Worm (Caenorhabditis elegans) whole organism, young adult: ENCODE data around the gene F35H10.5.

Source experiments
- B0019.2 ChIP-seq: fragments of 200-800 bp; sonication (Bioruptor generic); conservative IDR thresholded peaks from 2 replicates; pipeline ENCODE4 v1.3.6; 2022; ENCODE audit warnings: missing genetic modification reagents, missing genetic modification characterization, missing compliant biosample characterization
- C06A6.2 ChIP-seq: fragments of 200-800 bp; sonication (Bioruptor generic); conservative IDR thresholded peaks from 2 replicates; pipeline ENCODE4 v1.3.6; 2022; ENCODE audit warnings: missing genetic modification characterization, missing compliant biosample characterization
- D2030.7 ChIP-seq: fragments of 200-800 bp; sonication (Bioruptor generic); IDR thresholded peaks from 2 replicates; pipeline ENCODE4 v1.3.6; 2022; ENCODE audit warnings: missing genetic modification reagents, missing genetic modification characterization, missing compliant biosample characterization
- F23B12.7 ChIP-seq: sonication (generic microtip); optimal IDR thresholded peaks from 2 replicates; lab custom pipeline; 2017; ENCODE audit warnings: missing genetic modification characterization, mild to moderate bottlenecking, missing compliant biosample characterization, antibody characterized with exemption, moderate library complexity; ENCODE audit not compliant: insufficient read depth
- F37B4.10 ChIP-seq: fragments of 200-800 bp; sonication (Bioruptor generic); IDR thresholded peaks from 2 replicates; pipeline ENCODE4 v1.3.6; 2022; ENCODE audit warnings: missing genetic modification characterization, missing compliant biosample characterization
- K11D2.4 ChIP-seq: fragments of 200-800 bp; sonication (Bioruptor generic); IDR thresholded peaks from 2 replicates; pipeline ENCODE4 v1.3.6; 2022; ENCODE audit warnings: missing genetic modification reagents, missing genetic modification characterization, missing compliant biosample characterization
- K12H6.12 ChIP-seq: fragments of 200-800 bp; sonication (Bioruptor generic); optimal IDR thresholded peaks from 2 replicates; lab custom pipeline; 2018; ENCODE audit warnings: mild to moderate bottlenecking, missing genetic modification characterization, missing compliant biosample characterization
- Y53F4B.3 ChIP-seq: fragments of 200-800 bp; sonication (Bioruptor generic); IDR thresholded peaks from 2 replicates; pipeline ENCODE4 v1.3.6; 2022; ENCODE audit warnings: missing genetic modification reagents, missing genetic modification characterization, missing compliant biosample characterization
- Y67H2A.10 ChIP-seq: fragments of 200-800 bp; sonication (Bioruptor generic); conservative IDR thresholded peaks from 2 replicates; pipeline ENCODE4 v1.3.6; 2022; ENCODE audit warnings: missing genetic modification reagents, missing genetic modification characterization, missing compliant biosample characterization
- Y79H2A.3 ChIP-seq: fragments of 200-800 bp; sonication (Bioruptor generic); conservative IDR thresholded peaks from 2 replicates; pipeline ENCODE4 v1.3.6; 2022; ENCODE audit warnings: missing genetic modification reagents, missing genetic modification characterization, missing compliant biosample characterization
- ZK185.1 ChIP-seq: sonication (generic microtip); optimal IDR thresholded peaks from 2 replicates; lab custom pipeline; 2016; ENCODE audit warnings: mild to moderate bottlenecking, missing genetic modification characterization, missing compliant biosample characterization; ENCODE audit not compliant: poor library complexity, severe bottlenecking
- akir-1 ChIP-seq: fragments of 200-800 bp; sonication (Bioruptor generic); optimal IDR thresholded peaks from 2 replicates; lab custom pipeline; 2018; ENCODE audit warnings: mild to moderate bottlenecking, missing genetic modification characterization, moderate library complexity, missing compliant biosample characterization
- ama-1 ChIP-seq, 3 experiments: fragments of 150-350 bp in 1 of 3; sonication (generic microtip) in 2 of 3; optimal IDR thresholded peaks; 2 replicates each; lab custom pipeline; 2014 to 2018; ENCODE audit warnings: missing biosample characterization in 2 of 3, missing genetic modification characterization in 2 of 3, missing genetic modification reagents in 2 of 3
- attf-3 ChIP-seq: fragments of 200-800 bp; sonication (Bioruptor generic); conservative IDR thresholded peaks from 2 replicates; pipeline ENCODE4 v1.3.6; 2022; ENCODE audit warnings: missing genetic modification reagents, missing genetic modification characterization, missing compliant biosample characterization
- attf-5 ChIP-seq: fragments of 200-800 bp; sonication (Bioruptor generic); optimal IDR thresholded peaks from 2 replicates; lab custom pipeline; 2018; ENCODE audit warnings: mild to moderate bottlenecking, missing genetic modification characterization, missing compliant biosample characterization
- ccch-3 ChIP-seq: fragments of 200-800 bp; sonication (Bioruptor generic); optimal IDR thresholded peaks from 2 replicates; lab custom pipeline; 2018; ENCODE audit warnings: mild to moderate bottlenecking, missing genetic modification characterization, missing compliant biosample characterization
- cebp-1 ChIP-seq, 2 experiments: fragments of 200-800 bp in 1 of 2; sonication (Bioruptor generic) in 1 of 2; sonication (generic microtip) in 1 of 2; IDR thresholded peaks in 1 of 2; optimal IDR thresholded peaks in 1 of 2; 2 replicates each; pipeline versions ENCODE4 v1.3.6 to Lab custom; 2017 to 2022; ENCODE audit warnings: missing compliant biosample characterization in 2 of 2, missing genetic modification characterization in 2 of 2, mild to moderate bottlenecking in 1 of 2, missing genetic modification reagents in 1 of 2, moderate library complexity in 1 of 2
- ceh-79 ChIP-seq: sonication (generic microtip); optimal IDR thresholded peaks from 2 replicates; lab custom pipeline; 2017; ENCODE audit warnings: mild to moderate bottlenecking, missing genetic modification characterization, missing compliant biosample characterization
- dpff-1 ChIP-seq: sonication (generic microtip); optimal IDR thresholded peaks from 2 replicates; lab custom pipeline; 2017; ENCODE audit warnings: mild to moderate bottlenecking, missing genetic modification characterization, missing compliant biosample characterization
- egl-44 ChIP-seq: fragments of 200-800 bp; sonication (Bioruptor generic); IDR thresholded peaks from 2 replicates; pipeline ENCODE4 v1.3.6; 2022; ENCODE audit warnings: missing genetic modification reagents, missing genetic modification characterization, missing compliant biosample characterization
- egrh-3 ChIP-seq: fragments of 200-800 bp; sonication (Bioruptor generic); IDR thresholded peaks from 2 replicates; pipeline ENCODE4 v1.3.6; 2022; ENCODE audit warnings: missing genetic modification reagents, missing genetic modification characterization, missing compliant biosample characterization
- ekl-4 ChIP-seq: fragments of 200-800 bp; sonication (Bioruptor generic); IDR thresholded peaks from 2 replicates; pipeline ENCODE4 v1.3.6; 2022; ENCODE audit warnings: missing genetic modification reagents, missing genetic modification characterization, missing compliant biosample characterization
- hlh-12 ChIP-seq: sonication (generic microtip); optimal IDR thresholded peaks from 2 replicates; lab custom pipeline; 2016; ENCODE audit warnings: missing genetic modification characterization, missing compliant biosample characterization
- hlh-26 ChIP-seq: fragments of 200-800 bp; sonication (Bioruptor generic); conservative IDR thresholded peaks from 2 replicates; pipeline ENCODE4 v1.3.6; 2022; ENCODE audit warnings: missing genetic modification reagents, missing genetic modification characterization, missing compliant biosample characterization
- hmg-1.2 ChIP-seq: fragments of 200-800 bp; sonication (Bioruptor generic); IDR thresholded peaks from 2 replicates; pipeline ENCODE4 v1.3.6; 2022; ENCODE audit warnings: missing genetic modification reagents, missing genetic modification characterization, missing compliant biosample characterization
- let-607 ChIP-seq, 2 experiments: fragments of 200-800 bp in 1 of 2; sonication (Bioruptor generic) in 1 of 2; sonication (generic microtip) in 1 of 2; optimal IDR thresholded peaks; 2 replicates each; lab custom pipeline; 2016 to 2018; ENCODE audit warnings: mild to moderate bottlenecking in 2 of 2, missing compliant biosample characterization in 2 of 2, missing genetic modification characterization in 2 of 2, moderate library complexity in 2 of 2, missing genotype in 1 of 2
- lin-40 ChIP-seq: sonication (generic microtip); optimal IDR thresholded peaks from 2 replicates; lab custom pipeline; 2016; ENCODE audit warnings: missing genetic modification characterization, mild to moderate bottlenecking, missing compliant biosample characterization, missing genotype, missing genetic modification reagents
- lir-1 ChIP-seq: fragments of 200-800 bp; sonication (Bioruptor generic); conservative IDR thresholded peaks from 2 replicates; pipeline ENCODE4 v1.3.6; 2022; ENCODE audit warnings: missing genetic modification reagents, missing genetic modification characterization, missing compliant biosample characterization
- lsy-27 ChIP-seq: sonication (generic microtip); optimal IDR thresholded peaks from 2 replicates; lab custom pipeline; 2017; ENCODE audit warnings: missing genetic modification characterization, mild to moderate bottlenecking, missing compliant biosample characterization, antibody characterized with exemption, missing genotype, borderline replicate concordance; ENCODE audit not compliant: insufficient read depth
- mcd-1 ChIP-seq: fragments of 200-800 bp; sonication (Bioruptor generic); IDR thresholded peaks from 2 replicates; pipeline ENCODE4 v1.3.6; 2022; ENCODE audit warnings: missing genetic modification reagents, missing genetic modification characterization, missing compliant biosample characterization
- mes-4 ChIP-seq: sonication (generic microtip); optimal IDR thresholded peaks from 2 replicates; lab custom pipeline; 2016; ENCODE audit warnings: missing genotype, missing genetic modification characterization, missing compliant biosample characterization
- nhr-120 ChIP-seq: fragments of 200-800 bp; sonication (Bioruptor generic); IDR thresholded peaks from 2 replicates; pipeline ENCODE4 v1.3.6; 2022; ENCODE audit warnings: missing genetic modification characterization, missing compliant biosample characterization
- nhr-27 ChIP-seq: fragments of 200-800 bp; sonication (Bioruptor generic); optimal IDR thresholded peaks from 2 replicates; lab custom pipeline; 2018; ENCODE audit warnings: mild to moderate bottlenecking, missing genetic modification characterization, moderate library complexity, missing compliant biosample characterization
- nhr-80 ChIP-seq: sonication (generic microtip); optimal IDR thresholded peaks from 2 replicates; lab custom pipeline; 2016; ENCODE audit warnings: missing genetic modification characterization, missing compliant biosample characterization
- nhr-90 ChIP-seq: sonication (generic microtip); optimal IDR thresholded peaks from 2 replicates; lab custom pipeline; 2016; ENCODE audit warnings: missing genotype, mild to moderate bottlenecking, missing genetic modification characterization, missing compliant biosample characterization
- rec-8 ChIP-seq, 2 experiments: sonication (generic microtip); optimal IDR thresholded peaks; 2 replicates each; lab custom pipeline; 2016; ENCODE audit warnings: mild to moderate bottlenecking in 2 of 2, missing genetic modification characterization in 2 of 2, missing genetic modification reagents in 2 of 2, missing genotype in 2 of 2, missing biosample characterization in 1 of 2, missing compliant biosample characterization in 1 of 2, moderate library complexity in 1 of 2
- rpc-1 ChIP-seq, 2 experiments: fragments of 150-350 bp in 1 of 2; sonication (generic microtip) in 1 of 2; optimal IDR thresholded peaks; 2 replicates each; lab custom pipeline; 2014 to 2018; ENCODE audit warnings: missing biosample characterization in 1 of 2, missing genetic modification characterization in 1 of 2, missing genetic modification reagents in 1 of 2, missing genotype in 1 of 2
- sdz-38 ChIP-seq: sonication (generic microtip); optimal IDR thresholded peaks from 2 replicates; lab custom pipeline; 2016; ENCODE audit warnings: missing genotype, missing genetic modification characterization, missing compliant biosample characterization
- tlf-1 ChIP-seq: fragments of 200-800 bp; sonication (Bioruptor generic); optimal IDR thresholded peaks from 2 replicates; lab custom pipeline; 2018; ENCODE audit warnings: mild to moderate bottlenecking, missing genetic modification characterization, missing compliant biosample characterization
- xnd-1 ChIP-seq: sonication (generic microtip); optimal IDR thresholded peaks from 2 replicates; lab custom pipeline; 2016; ENCODE audit warnings: missing genotype, missing genetic modification reagents, missing genetic modification characterization, missing compliant biosample characterization
- zfh-2 ChIP-seq: fragments of 200-800 bp; sonication (Bioruptor generic); conservative IDR thresholded peaks from 2 replicates; pipeline ENCODE4 v1.3.6; 2022; ENCODE audit warnings: missing genetic modification reagents, missing genetic modification characterization, missing compliant biosample characterization

Gene F35H10.5

DNA sequence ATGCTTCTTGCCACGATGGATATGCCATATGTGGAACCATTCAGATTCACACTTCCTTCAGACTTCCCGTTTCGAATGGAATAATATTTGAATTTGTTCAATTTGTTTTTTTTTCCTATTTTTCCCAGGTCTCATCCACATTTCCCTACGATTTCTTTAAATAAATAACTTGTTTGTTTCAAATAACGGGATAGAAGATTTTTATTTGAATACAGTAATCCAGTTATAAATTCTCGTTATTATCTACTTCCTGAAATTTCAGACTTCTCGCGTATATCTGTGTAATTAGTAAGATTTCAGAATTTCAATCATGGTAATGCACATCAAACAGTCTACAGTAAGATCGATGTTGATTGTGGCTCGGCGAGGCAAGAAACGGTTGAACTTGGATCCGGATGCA is at the start of gene F35H10.5:
Gene F35H10.5 (plus strand): TSS at position 301 of the 400 bp plus-strand sequence.
- no peak for TF ChIP-seq egrh-3 (GFP tag; lab: Robert Waterston, UW)

DNA sequence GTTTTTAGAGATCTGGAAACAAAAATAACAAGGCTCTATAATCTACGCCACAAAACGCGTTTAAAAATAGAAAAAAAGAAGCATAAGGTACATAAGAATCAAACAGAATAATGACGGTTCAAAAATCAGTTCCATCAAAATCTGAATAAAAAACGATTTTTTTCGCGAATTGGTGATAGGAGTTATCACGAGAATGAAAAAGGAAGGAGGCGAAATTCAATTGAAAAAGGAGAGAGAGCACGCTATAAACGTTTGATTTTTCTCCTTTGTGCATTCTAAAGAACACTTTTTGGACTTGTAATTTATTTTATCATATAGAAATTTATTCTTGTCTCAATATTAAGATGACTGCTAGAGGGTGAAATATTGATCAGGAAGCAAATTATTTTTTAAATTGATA is 49.2 kb upstream of the F35H10.5 start:
- no peak for TF ChIP-seq K12H6.12 (tag; lab: Kevin White, UChicago)
- no peak for TF ChIP-seq ZK185.1
- TF ChIP-seq nhr-80 (tag; lab: Kevin White, UChicago) = peak; percentile 74
- TF ChIP-seq F23B12.7 (tag; lab: Kevin White, UChicago) = no peak

DNA sequence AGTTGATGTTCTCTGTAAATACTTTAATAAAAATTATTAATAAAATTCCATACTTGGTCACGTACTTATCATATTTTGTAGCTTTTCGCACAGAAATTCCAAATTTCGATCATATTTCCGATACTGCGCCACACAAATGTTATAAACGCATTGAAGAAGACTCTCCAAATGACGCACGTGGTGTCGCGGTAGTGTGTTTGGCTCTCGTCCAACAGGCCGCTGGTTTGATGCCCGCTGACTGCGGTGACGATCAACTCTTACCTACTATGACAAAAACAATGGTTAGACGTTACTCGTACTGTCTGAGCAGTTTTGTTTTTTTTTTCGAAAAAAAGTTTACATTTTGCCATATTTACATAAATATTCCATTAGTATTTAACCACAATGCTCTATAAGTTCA is 47.7 kb upstream of the F35H10.5 start:
- TF ChIP-seq mcd-1 = no peak; the same call in 1 of the 2 replicates
- 0 out of 2 replicates have a peak, but pooled peaks have one; percentile 22 for TF ChIP-seq hlh-26 (GFP tag; lab: Robert Waterston, UW)
- TF ChIP-seq lin-40 (tag; lab: Kevin White, UChicago) = peak; percentile 75
- TF ChIP-seq Y79H2A.3 (GFP tag; lab: Robert Waterston, UW) = peak; percentile 80; the same call in 1 of the 2 replicates
- TF ChIP-seq lir-1 (GFP tag; lab: Robert Waterston, UW) = 0 out of 2 replicates have a peak, but pooled peaks have one; percentile 34
- TF ChIP-seq attf-3 (GFP tag; lab: Robert Waterston, UW) = peak; percentile 47; the same call in 1 of the 2 replicates
- no peak for TF ChIP-seq F37B4.10 (GFP tag; lab: Robert Waterston, UW)
- TF ChIP-seq D2030.7 = peak; percentile 77
- no peak for TF ChIP-seq ama-1 (optimal IDR thresholded peaks at IDR 0.05; lab: Kevin White, UChicago)
- TF ChIP-seq ama-1 (GFP tag; optimal IDR thresholded peaks at IDR 0.05; lab: Kevin White, UChicago) = peak; percentile 69 to 96
- TF ChIP-seq dpff-1 (tag; lab: Kevin White, UChicago) = peak; percentile 52
- TF ChIP-seq K12H6.12 (tag; lab: Kevin White, UChicago) = peak; percentile 68
- 0 out of 2 replicates have a peak, but pooled peaks have one; percentile 32 for TF ChIP-seq egrh-3 (GFP tag; lab: Robert Waterston, UW)
- peak; percentile 75 for TF ChIP-seq attf-5 (GFP tag; lab: Kevin White, UChicago)
- no peak for TF ChIP-seq sdz-38 (tag; lab: Kevin White, UChicago)
- TF ChIP-seq egl-44 (GFP tag; lab: Robert Waterston, UW) = peak; percentile 60; the same call in 1 of the 2 replicates
- TF ChIP-seq rec-8 (tag; optimal IDR thresholded peaks at IDR 0.05; lab: Kevin White, UChicago) = peak; percentile 92 to 96
- peak; percentile 56; the same call in 1 of the 2 replicates for TF ChIP-seq K11D2.4 (GFP tag; lab: Robert Waterston, UW)
- TF ChIP-seq nhr-27 = peak; percentile 54
- no peak for TF ChIP-seq B0019.2 (GFP tag; lab: Robert Waterston, UW)
- peak; percentile 71 for TF ChIP-seq hmg-1.2 (GFP tag; lab: Robert Waterston, UW)
- TF ChIP-seq ceh-79 (tag; lab: Kevin White, UChicago) = peak; percentile 75
- peak; percentile 78 for TF ChIP-seq Y53F4B.3 (GFP tag; lab: Robert Waterston, UW)
- peak; percentile 69 for TF ChIP-seq tlf-1 (GFP tag; lab: Kevin White, UChicago)
- TF ChIP-seq let-607 (tag; optimal IDR thresholded peaks at IDR 0.05; lab: Kevin White, UChicago) = peak; percentile 31 to 38
- no peak for TF ChIP-seq zfh-2 (GFP tag; lab: Robert Waterston, UW)
- no peak for TF ChIP-seq cebp-1 (GFP tag; IDR thresholded peaks at IDR 0.05; lab: Robert Waterston, UW)
- TF ChIP-seq cebp-1 (tag; optimal IDR thresholded peaks at IDR 0.05; lab: Kevin White, UChicago) = peak; percentile 80
- TF ChIP-seq xnd-1 (tag; lab: Kevin White, UChicago) = no peak
- TF ChIP-seq nhr-120 (GFP tag; lab: Robert Waterston, UW) = 0 out of 2 replicates have a peak, but pooled peaks have one; percentile 51
- TF ChIP-seq Y67H2A.10 (GFP tag; lab: Robert Waterston, UW) = 0 out of 2 replicates have a peak, but pooled peaks have one; percentile 15
- peak; percentile 19 for TF ChIP-seq akir-1
- peak; percentile 85 for TF ChIP-seq mes-4
- peak; percentile 86 for TF ChIP-seq hlh-12 (tag; lab: Kevin White, UChicago)
- TF ChIP-seq ekl-4 = peak; percentile 56; the same call in 1 of the 2 replicates
- peak; percentile 96 for TF ChIP-seq nhr-90
- peak; percentile 29; the same call in 1 of the 2 replicates for TF ChIP-seq C06A6.2 (GFP tag; lab: Robert Waterston, UW)
- TF ChIP-seq lsy-27 (tag; lab: Kevin White, UChicago) = peak; percentile 35
- peak; percentile 1 for TF ChIP-seq ccch-3 (GFP tag; lab: Kevin White, UChicago)
- TF ChIP-seq rpc-1 (optimal IDR thresholded peaks at IDR 0.05; lab: Kevin White, UChicago) = peak; percentile 94
- peak; percentile 99 for TF ChIP-seq rpc-1 (tag; optimal IDR thresholded peaks at IDR 0.05; lab: Kevin White, UChicago)
